Worm (Caenorhabditis elegans) whole organism, mixed stage, embryonic: ENCODE measurements around the gene Y39F10C.3.

ENCODE experiments used
- ces-1 ChIP-seq: fragments of 150-350 bp; optimal IDR thresholded peaks from 2 replicates; lab custom pipeline; 2014; ENCODE audit warnings: missing biosample characterization, missing genetic modification reagents, missing genetic modification characterization
- sptf-1 ChIP-seq: sonication (generic microtip); optimal IDR thresholded peaks from 2 replicates; lab custom pipeline; 2017; ENCODE audit warnings: mild to moderate bottlenecking, missing genetic modification characterization, moderate library complexity, missing compliant biosample characterization

DNA sequence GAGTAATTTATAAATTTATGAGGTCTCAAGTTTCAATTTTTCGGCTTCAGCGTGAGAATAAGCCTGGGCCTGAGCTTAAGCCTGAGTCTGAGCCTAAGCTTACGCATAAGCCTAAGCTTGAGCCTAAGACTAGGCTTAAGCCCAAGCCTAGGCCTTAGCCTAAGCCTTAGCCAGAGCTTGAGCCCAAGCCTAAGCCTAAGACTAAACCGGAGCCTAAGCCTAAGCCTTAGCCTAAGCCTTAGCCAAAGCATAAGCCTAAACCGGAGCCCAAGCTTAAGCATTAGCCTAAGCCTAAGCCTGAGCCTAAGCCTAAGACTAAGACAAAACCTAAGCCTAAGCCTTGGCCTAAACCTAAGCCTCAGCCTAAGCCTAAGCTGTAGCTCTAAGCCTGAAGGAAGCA lies 30.5 kb upstream of the Y39F10C.3 start:
- TF ChIP-seq sptf-1 (tag; lab: Kevin White, UChicago): no peak
- no peak for TF ChIP-seq ces-1
